Worm (Caenorhabditis elegans) whole organism, young adult: ENCODE measurements around the gene R11D1.10.

Experiments used
- C17E4.6 ChIP-seq: fragments of 200-800 bp; sonication (Bioruptor generic); IDR thresholded peaks from 2 replicates; pipeline ENCODE4 v1.3.6; 2022; ENCODE audit warnings: missing genetic modification reagents, missing genetic modification characterization, missing compliant biosample characterization
- F10E7.11 ChIP-seq: sonication (generic microtip); optimal IDR thresholded peaks from 2 replicates; lab custom pipeline; 2017; ENCODE audit warnings: mild to moderate bottlenecking, missing genetic modification characterization, moderate library complexity, missing compliant biosample characterization
- F23B12.7 ChIP-seq: sonication (generic microtip); optimal IDR thresholded peaks from 2 replicates; lab custom pipeline; 2017; ENCODE audit warnings: missing genetic modification characterization, mild to moderate bottlenecking, missing compliant biosample characterization, antibody characterized with exemption, moderate library complexity; ENCODE audit not compliant: insufficient read depth
- F37B4.10 ChIP-seq: fragments of 200-800 bp; sonication (Bioruptor generic); IDR thresholded peaks from 2 replicates; pipeline ENCODE4 v1.3.6; 2022; ENCODE audit warnings: missing genetic modification characterization, missing compliant biosample characterization
- F49E8.2 ChIP-seq: sonication (generic microtip); optimal IDR thresholded peaks from 3 replicates; lab custom pipeline; 2017; ENCODE audit warnings: missing genetic modification characterization, mild to moderate bottlenecking, missing compliant biosample characterization, antibody characterized with exemption, moderate library complexity; ENCODE audit not compliant: insufficient read depth
- F55B11.4 ChIP-seq: sonication (generic microtip); optimal IDR thresholded peaks from 2 replicates; lab custom pipeline; 2016; ENCODE audit warnings: missing compliant biosample characterization, missing genetic modification characterization, borderline replicate concordance; ENCODE audit not compliant: insufficient read depth
- F57A8.1 ChIP-seq: fragments of 200-800 bp; sonication (Bioruptor generic); optimal IDR thresholded peaks from 2 replicates; lab custom pipeline; 2018; ENCODE audit warnings: mild to moderate bottlenecking, missing genetic modification characterization, moderate library complexity, missing compliant biosample characterization
- F57C9.4 ChIP-seq: sonication (generic microtip); optimal IDR thresholded peaks from 2 replicates; lab custom pipeline; 2017; ENCODE audit warnings: mild to moderate bottlenecking, missing genetic modification characterization, missing compliant biosample characterization
- K11D2.4 ChIP-seq: fragments of 200-800 bp; sonication (Bioruptor generic); IDR thresholded peaks from 2 replicates; pipeline ENCODE4 v1.3.6; 2022; ENCODE audit warnings: missing genetic modification reagents, missing genetic modification characterization, missing compliant biosample characterization
- Y53G8AR.9 ChIP-seq: fragments of 200-800 bp; sonication (Bioruptor generic); conservative IDR thresholded peaks from 2 replicates; pipeline ENCODE4 v1.3.6; 2022; ENCODE audit warnings: missing genetic modification reagents, missing genetic modification characterization, missing compliant biosample characterization
- Y95B8A.8 ChIP-seq: fragments of 200-800 bp; sonication (Bioruptor generic); IDR thresholded peaks from 2 replicates; pipeline ENCODE4 v1.3.6; 2022; ENCODE audit warnings: missing genetic modification reagents, missing genetic modification characterization, missing compliant biosample characterization
- ama-1 ChIP-seq, 3 experiments: fragments of 150-350 bp in 1 of 3; sonication (generic microtip) in 2 of 3; optimal IDR thresholded peaks; 2 replicates each; lab custom pipeline; 2014 to 2018; ENCODE audit warnings: missing biosample characterization in 2 of 3, missing genetic modification characterization in 2 of 3, missing genetic modification reagents in 2 of 3
- aptf-2 ChIP-seq: fragments of 200-800 bp; sonication (Bioruptor generic); conservative IDR thresholded peaks from 2 replicates; pipeline ENCODE4 v1.3.6; 2022; ENCODE audit warnings: missing genetic modification reagents, missing genetic modification characterization, missing compliant biosample characterization
- aptf-3 ChIP-seq: fragments of 200-800 bp; sonication (Bioruptor generic); IDR thresholded peaks from 2 replicates; pipeline ENCODE4 v1.3.6; 2022; ENCODE audit warnings: missing genetic modification characterization, missing compliant biosample characterization
- atf-7 ChIP-seq: sonication (generic microtip); optimal IDR thresholded peaks from 2 replicates; lab custom pipeline; 2017; ENCODE audit warnings: mild to moderate bottlenecking, missing genetic modification characterization, missing compliant biosample characterization
- athp-1 ChIP-seq: sonication (generic microtip); optimal IDR thresholded peaks from 2 replicates; lab custom pipeline; 2017; ENCODE audit warnings: mild to moderate bottlenecking, missing genetic modification characterization, missing compliant biosample characterization
- cebp-2 ChIP-seq: fragments of 200-800 bp; sonication (Bioruptor generic); IDR thresholded peaks from 2 replicates; pipeline ENCODE4 v1.3.6; 2022; ENCODE audit warnings: missing genetic modification characterization, missing compliant biosample characterization
- ceh-27 ChIP-seq: fragments of 200-800 bp; sonication (Bioruptor generic); optimal IDR thresholded peaks from 2 replicates; lab custom pipeline; 2018; ENCODE audit warnings: mild to moderate bottlenecking, missing genetic modification characterization, moderate library complexity, missing compliant biosample characterization
- efl-1 ChIP-seq: fragments of 150-350 bp; optimal IDR thresholded peaks from 2 replicates; lab custom pipeline; 2014; ENCODE audit warnings: missing biosample characterization, missing genetic modification reagents, missing genetic modification characterization
- egl-18 ChIP-seq: fragments of 200-800 bp; sonication (Bioruptor generic); IDR thresholded peaks from 2 replicates; pipeline ENCODE4 v1.3.6; 2022; ENCODE audit warnings: missing genetic modification reagents, missing genetic modification characterization, missing compliant biosample characterization
- ets-4 ChIP-seq: fragments of 200-800 bp; sonication (Bioruptor generic); optimal IDR thresholded peaks from 2 replicates; lab custom pipeline; 2018; ENCODE audit warnings: mild to moderate bottlenecking, missing genetic modification characterization, missing compliant biosample characterization
- him-1 ChIP-seq: sonication (generic microtip); optimal IDR thresholded peaks from 2 replicates; lab custom pipeline; 2016; ENCODE audit warnings: missing genotype, missing genetic modification reagents, missing genetic modification characterization, missing compliant biosample characterization
- hlh-12 ChIP-seq: sonication (generic microtip); optimal IDR thresholded peaks from 2 replicates; lab custom pipeline; 2016; ENCODE audit warnings: missing genetic modification characterization, missing compliant biosample characterization
- hrde-1 ChIP-seq: sonication (generic microtip); optimal IDR thresholded peaks from 2 replicates; lab custom pipeline; 2016; ENCODE audit warnings: missing genetic modification characterization, mild to moderate bottlenecking, missing compliant biosample characterization, moderate library complexity, missing genotype, missing genetic modification reagents, borderline replicate concordance
- lag-1 ChIP-seq: fragments of 200-800 bp; sonication (Bioruptor generic); IDR thresholded peaks from 2 replicates; pipeline ENCODE4 v1.3.6; 2022; ENCODE audit warnings: missing genetic modification reagents, missing genetic modification characterization, missing compliant biosample characterization
- lin-26 ChIP-seq: fragments of 200-800 bp; sonication (Bioruptor generic); IDR thresholded peaks from 2 replicates; pipeline ENCODE4 v1.3.6; 2022; ENCODE audit warnings: missing genetic modification reagents, missing genetic modification characterization, missing compliant biosample characterization
- lin-40 ChIP-seq: sonication (generic microtip); optimal IDR thresholded peaks from 2 replicates; lab custom pipeline; 2016; ENCODE audit warnings: missing genetic modification characterization, mild to moderate bottlenecking, missing compliant biosample characterization, missing genotype, missing genetic modification reagents
- lin-54 ChIP-seq: fragments of 200-800 bp; sonication (Bioruptor generic); optimal IDR thresholded peaks from 2 replicates; lab custom pipeline; 2018; ENCODE audit warnings: mild to moderate bottlenecking, missing genetic modification characterization, missing compliant biosample characterization
- lsl-1 ChIP-seq: fragments of 200-800 bp; sonication (Bioruptor generic); optimal IDR thresholded peaks from 2 replicates; lab custom pipeline; 2018; ENCODE audit warnings: mild to moderate bottlenecking, missing genetic modification characterization, moderate library complexity, missing compliant biosample characterization
- lsy-27 ChIP-seq: sonication (generic microtip); optimal IDR thresholded peaks from 2 replicates; lab custom pipeline; 2017; ENCODE audit warnings: missing genetic modification characterization, mild to moderate bottlenecking, missing compliant biosample characterization, antibody characterized with exemption, missing genotype, borderline replicate concordance; ENCODE audit not compliant: insufficient read depth
- madf-10 ChIP-seq: sonication (generic microtip); optimal IDR thresholded peaks from 2 replicates; lab custom pipeline; 2016; ENCODE audit warnings: mild to moderate bottlenecking, missing genetic modification characterization, missing compliant biosample characterization
- madf-6 ChIP-seq: fragments of 200-800 bp; sonication (Bioruptor generic); IDR thresholded peaks from 2 replicates; pipeline ENCODE4 v1.3.6; 2022; ENCODE audit warnings: missing genetic modification reagents, missing genetic modification characterization, missing compliant biosample characterization
- mel-28 ChIP-seq: sonication (generic microtip); optimal IDR thresholded peaks from 2 replicates; lab custom pipeline; 2016; ENCODE audit warnings: borderline replicate concordance, mild to moderate bottlenecking, missing genetic modification characterization, missing compliant biosample characterization
- nfya-2 ChIP-seq: fragments of 200-800 bp; sonication (Bioruptor generic); IDR thresholded peaks from 2 replicates; pipeline ENCODE4 v1.3.6; 2022; ENCODE audit warnings: missing genetic modification reagents, missing genetic modification characterization, missing compliant biosample characterization
- nhr-179 ChIP-seq: sonication (generic microtip); optimal IDR thresholded peaks from 2 replicates; lab custom pipeline; 2016; ENCODE audit warnings: mild to moderate bottlenecking, missing genetic modification characterization, missing compliant biosample characterization
- rcor-1 ChIP-seq: fragments of 200-800 bp; sonication (Bioruptor generic); IDR thresholded peaks from 2 replicates; pipeline ENCODE4 v1.3.6; 2022; ENCODE audit warnings: missing genetic modification reagents, missing genetic modification characterization, missing compliant biosample characterization
- rec-8 ChIP-seq, 2 experiments: sonication (generic microtip); optimal IDR thresholded peaks; 2 replicates each; lab custom pipeline; 2016; ENCODE audit warnings: mild to moderate bottlenecking in 2 of 2, missing genetic modification characterization in 2 of 2, missing genetic modification reagents in 2 of 2, missing genotype in 2 of 2, missing biosample characterization in 1 of 2, missing compliant biosample characterization in 1 of 2, moderate library complexity in 1 of 2
- repo-1 ChIP-seq: sonication (generic microtip); optimal IDR thresholded peaks from 2 replicates; lab custom pipeline; 2017; ENCODE audit warnings: mild to moderate bottlenecking, missing genetic modification characterization, missing compliant biosample characterization
- sdz-38 ChIP-seq: sonication (generic microtip); optimal IDR thresholded peaks from 2 replicates; lab custom pipeline; 2016; ENCODE audit warnings: missing genotype, missing genetic modification characterization, missing compliant biosample characterization
- somi-1 ChIP-seq: fragments of 200-800 bp; sonication (Bioruptor generic); optimal IDR thresholded peaks from 2 replicates; lab custom pipeline; 2018; ENCODE audit warnings: mild to moderate bottlenecking, missing genetic modification characterization, missing compliant biosample characterization
- tbx-9 ChIP-seq: sonication (generic microtip); optimal IDR thresholded peaks from 2 replicates; lab custom pipeline; 2016; ENCODE audit warnings: borderline replicate concordance, missing genetic modification characterization, inconsistent platforms, missing compliant biosample characterization
- tlf-1 ChIP-seq: fragments of 200-800 bp; sonication (Bioruptor generic); optimal IDR thresholded peaks from 2 replicates; lab custom pipeline; 2018; ENCODE audit warnings: mild to moderate bottlenecking, missing genetic modification characterization, missing compliant biosample characterization
- xnd-1 ChIP-seq: sonication (generic microtip); optimal IDR thresholded peaks from 2 replicates; lab custom pipeline; 2016; ENCODE audit warnings: missing genotype, missing genetic modification reagents, missing genetic modification characterization, missing compliant biosample characterization
- zim-3 ChIP-seq: sonication (generic microtip); optimal IDR thresholded peaks from 2 replicates; lab custom pipeline; 2017; ENCODE audit warnings: mild to moderate bottlenecking, missing genetic modification characterization, moderate library complexity, missing compliant biosample characterization
- ztf-18 ChIP-seq: sonication (generic microtip); optimal IDR thresholded peaks from 2 replicates; lab custom pipeline; 2016; ENCODE audit warnings: missing genotype, mild to moderate bottlenecking, missing genetic modification characterization, missing compliant biosample characterization
- ztf-25 ChIP-seq: fragments of 200-800 bp; sonication (Bioruptor generic); IDR thresholded peaks from 2 replicates; pipeline ENCODE4 v1.3.6; 2022; ENCODE audit warnings: missing genetic modification reagents, missing genetic modification characterization, missing compliant biosample characterization
- ztf-6 ChIP-seq: fragments of 200-800 bp; sonication (Bioruptor generic); IDR thresholded peaks from 2 replicates; pipeline ENCODE4 v1.3.6; 2022; ENCODE audit warnings: missing genetic modification reagents, missing genetic modification characterization, missing compliant biosample characterization

Gene R11D1.10

DNA sequence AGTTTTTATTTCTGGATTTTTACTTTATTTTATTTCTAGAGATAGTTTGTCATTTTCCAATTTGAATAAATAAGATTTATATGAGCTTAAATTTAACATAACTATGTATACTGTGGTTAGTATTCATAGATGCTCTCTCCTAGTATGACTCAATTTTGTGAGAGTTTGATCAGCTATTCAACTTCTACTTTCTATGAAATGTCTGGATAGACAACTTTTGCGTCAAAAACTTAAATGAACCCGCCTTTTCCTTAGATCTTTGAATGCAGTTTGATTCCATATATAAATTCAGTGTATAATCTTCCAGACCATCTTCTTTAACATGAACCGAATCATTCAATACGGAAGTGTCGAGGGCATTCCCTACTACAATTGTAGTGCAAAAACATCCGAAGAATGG lies 39.6 kb downstream of the R11D1.10 start, which contains the start of gene srt-43:
srt-43 (plus strand) TSS at position 301 of the 400 bp plus-strand sequence.
- TF ChIP-seq rcor-1 (GFP tag; lab: Robert Waterston, UW), result no peak
- TF ChIP-seq lag-1 (GFP tag; lab: Robert Waterston, UW), result no peak
- no peak for TF ChIP-seq Y95B8A.8 (GFP tag; lab: Robert Waterston, UW)
- TF ChIP-seq sdz-38 (tag; lab: Kevin White, UChicago), result no peak
- TF ChIP-seq tbx-9, result no peak
- TF ChIP-seq nhr-179, result no peak
- TF ChIP-seq madf-10 (tag; lab: Kevin White, UChicago), result no peak
- TF ChIP-seq lin-40 (tag; lab: Kevin White, UChicago), result no peak
- TF ChIP-seq aptf-3, result no peak
- no peak for TF ChIP-seq aptf-2 (GFP tag; lab: Robert Waterston, UW)
- no peak for TF ChIP-seq somi-1 (GFP tag; lab: Kevin White, UChicago)
- no peak for TF ChIP-seq lin-26 (GFP tag; lab: Robert Waterston, UW)
- TF ChIP-seq egl-18 (GFP tag; lab: Robert Waterston, UW), result no peak
- no peak for TF ChIP-seq F10E7.11 (tag; lab: Kevin White, UChicago)
- TF ChIP-seq ama-1 (optimal IDR thresholded peaks at IDR 0.05; lab: Kevin White, UChicago), result no peak
- no peak for TF ChIP-seq ama-1 (GFP tag; optimal IDR thresholded peaks at IDR 0.05; lab: Kevin White, UChicago)
- no peak for TF ChIP-seq zim-3 (tag; lab: Kevin White, UChicago)
- no peak for TF ChIP-seq cebp-2 (GFP tag; lab: Robert Waterston, UW)

DNA sequence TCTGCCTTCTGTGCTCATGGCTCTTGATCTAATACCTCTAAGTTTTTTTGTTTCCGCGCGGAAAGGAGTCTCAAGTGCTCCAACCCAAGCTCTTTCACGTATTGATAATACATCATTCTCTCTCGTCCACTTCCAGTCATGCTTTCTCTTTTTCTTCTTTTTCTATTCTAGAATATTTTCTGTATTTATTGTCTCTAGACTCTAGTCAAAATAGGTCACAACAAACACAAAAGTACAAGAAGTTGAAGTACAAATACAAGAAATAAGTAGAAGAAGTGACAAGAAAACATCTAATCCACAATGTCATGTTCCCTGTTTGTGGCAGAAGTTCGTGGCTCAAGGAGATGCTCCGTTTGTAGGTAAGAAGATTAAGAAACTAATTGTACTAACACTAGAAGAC lies 43.9 kb downstream of the R11D1.10 start, which contains the start of gene ZC455.1:
ZC455.1 (plus strand) TSS at position 301 of the 400 bp plus-strand sequence.
- TF ChIP-seq lsy-27 (tag; lab: Kevin White, UChicago) (no peak), nfya-2 (GFP tag; lab: Robert Waterston, UW) (no peak), ztf-18 (no peak), lsl-1 (no peak), madf-6 (GFP tag; lab: Robert Waterston, UW) (no peak), ztf-6 (GFP tag; lab: Robert Waterston, UW) (no peak), tlf-1 (GFP tag; lab: Kevin White, UChicago) (no peak), hlh-12 (tag; lab: Kevin White, UChicago) (no peak), F49E8.2 (tag; lab: Kevin White, UChicago) (no peak), F57C9.4 (no peak), hrde-1 (no peak), somi-1 (GFP tag; lab: Kevin White, UChicago) (no peak), Y53G8AR.9 (GFP tag; lab: Robert Waterston, UW) (no peak), repo-1 (tag; lab: Kevin White, UChicago) (no peak), F37B4.10 (no peak), ztf-25 (GFP tag; lab: Robert Waterston, UW) (no peak)

DNA sequence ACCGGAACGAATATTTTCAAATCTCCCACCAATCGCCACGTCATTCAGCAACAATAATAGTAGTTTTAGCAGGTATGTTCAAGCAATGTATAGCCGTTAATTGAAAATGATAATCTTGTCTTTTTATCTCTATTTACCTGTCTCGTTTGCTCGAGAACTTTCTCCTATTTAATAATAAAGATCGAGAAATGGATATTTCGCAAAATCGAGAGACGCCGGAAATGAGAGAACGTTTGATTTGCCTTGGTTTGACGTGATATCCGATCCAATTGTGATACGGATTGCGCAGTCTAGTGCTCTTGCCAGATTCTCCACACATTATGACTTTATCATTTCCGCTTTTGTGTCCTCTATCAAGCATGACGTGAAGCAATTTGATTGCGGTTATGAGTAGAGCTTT lies 44.5 kb downstream of the R11D1.10 start:
- no peak for TF ChIP-seq ceh-27 (GFP tag; lab: Kevin White, UChicago)
- no peak for TF ChIP-seq F57A8.1 (GFP tag; lab: Kevin White, UChicago)
- no peak for TF ChIP-seq F57C9.4
- no peak for TF ChIP-seq xnd-1 (tag; lab: Kevin White, UChicago)
- no peak for TF ChIP-seq lin-54 (GFP tag; lab: Kevin White, UChicago)
- no peak for TF ChIP-seq rec-8 (tag; optimal IDR thresholded peaks at IDR 0.05; lab: Kevin White, UChicago)
- TF ChIP-seq mel-28 (tag; lab: Kevin White, UChicago), result no peak
- no peak for TF ChIP-seq lag-1 (GFP tag; lab: Robert Waterston, UW)
- TF ChIP-seq atf-7 (tag; lab: Kevin White, UChicago), result no peak
- TF ChIP-seq C17E4.6 (GFP tag; lab: Robert Waterston, UW), result no peak
- no peak for TF ChIP-seq ets-4 (GFP tag; lab: Kevin White, UChicago)
- no peak for TF ChIP-seq K11D2.4 (GFP tag; lab: Robert Waterston, UW)
- TF ChIP-seq athp-1 (tag; lab: Kevin White, UChicago), result no peak
- no peak for TF ChIP-seq him-1 (tag; lab: Kevin White, UChicago)
- no peak for TF ChIP-seq F23B12.7 (tag; lab: Kevin White, UChicago)
- no peak for TF ChIP-seq efl-1 (GFP tag; lab: Kevin White, UChicago)
- TF ChIP-seq F55B11.4 (tag; lab: Kevin White, UChicago), result no peak
